Worm (Caenorhabditis elegans) whole organism, L4 larva: ENCODE data around the gene mrps-31.

Experiments used
- F44E2.7 ChIP-seq: fragments of 200-800 bp; sonication (Bioruptor generic); IDR thresholded peaks from 2 replicates; pipeline ENCODE4 v2.1.2; 2022; ENCODE audit warnings: missing genetic modification characterization, missing compliant biosample characterization
- F49E8.2 ChIP-seq: sonication (generic microtip); optimal IDR thresholded peaks from 2 replicates; lab custom pipeline; 2016; ENCODE audit warnings: missing compliant biosample characterization, mild to moderate bottlenecking, missing genetic modification characterization, borderline replicate concordance
- R02D3.7 ChIP-seq: fragments of 150-350 bp; sonication (generic microtip); optimal IDR thresholded peaks from 3 replicates; lab custom pipeline; 2014; ENCODE audit warnings: missing biosample characterization, missing genetic modification characterization
- Y48G9A.11 ChIP-seq: fragments of 200-800 bp; sonication (Bioruptor generic); IDR thresholded peaks from 2 replicates; pipeline ENCODE4 v1.3.6; 2022; ENCODE audit warnings: missing genetic modification reagents, missing genetic modification characterization, missing compliant biosample characterization
- ZK337.2 ChIP-seq: fragments of 200-800 bp; sonication (Bioruptor generic); IDR thresholded peaks from 2 replicates; pipeline ENCODE4 v1.3.6; 2022; ENCODE audit warnings: missing genetic modification reagents, missing genetic modification characterization, missing compliant biosample characterization
- ZK546.5 ChIP-seq, 2 experiments: sonication (generic microtip); optimal IDR thresholded peaks; 2 replicates each; lab custom pipeline; 2017; ENCODE audit warnings: missing biosample characterization in 2 of 2, missing genetic modification characterization in 2 of 2
- aha-1 ChIP-seq: fragments of 150-350 bp; peaks from one replicate; lab custom pipeline; 2014; ENCODE audit warnings: missing biosample characterization, missing genetic modification characterization
- ama-1 ChIP-seq: fragments of 150-350 bp; optimal IDR thresholded peaks from 2 replicates; lab custom pipeline; 2014; ENCODE audit warnings: inconsistent platforms, mixed read lengths
- arid-1 ChIP-seq: fragments of 200-800 bp; sonication (Bioruptor generic); conservative IDR thresholded peaks from 2 replicates; pipeline ENCODE4 v1.3.6; 2022; ENCODE audit warnings: missing genetic modification reagents, missing genetic modification characterization, missing compliant biosample characterization
- ceh-20 ChIP-seq: fragments of 200-800 bp; sonication (Bioruptor generic); IDR thresholded peaks from 2 replicates; pipeline ENCODE4 v1.3.6; 2022; ENCODE audit warnings: missing genetic modification reagents, missing genetic modification characterization, missing compliant biosample characterization
- ceh-28 ChIP-seq: fragments of 150-350 bp; optimal IDR thresholded peaks from 2 replicates; lab custom pipeline; 2014; ENCODE audit warnings: missing biosample characterization, missing genetic modification reagents, missing genetic modification characterization
- ceh-32 ChIP-seq: sonication (generic microtip); optimal IDR thresholded peaks from 2 replicates; lab custom pipeline; 2016; ENCODE audit warnings: mild to moderate bottlenecking, missing genetic modification characterization, missing compliant biosample characterization; ENCODE audit not compliant: poor library complexity
- daf-16 ChIP-seq, 3 experiments: sonication (generic microtip); optimal IDR thresholded peaks; 2 replicates each; lab custom pipeline; 2016 to 2017; ENCODE audit warnings: missing genetic modification characterization in 3 of 3, missing genetic modification reagents in 3 of 3, mild to moderate bottlenecking in 2 of 3, missing compliant biosample characterization in 2 of 3, missing biosample characterization in 1 of 3, moderate library complexity in 1 of 3
- daf-19 ChIP-seq: fragments of 200-800 bp; sonication (Bioruptor generic); conservative IDR thresholded peaks from 2 replicates; pipeline ENCODE4 v1.3.6; 2022; ENCODE audit warnings: missing genetic modification characterization, missing compliant biosample characterization
- dmd-6 ChIP-seq: fragments of 200-800 bp; sonication (Bioruptor generic); IDR thresholded peaks from 2 replicates; pipeline ENCODE4 v1.3.6; 2022; ENCODE audit warnings: missing genetic modification reagents, missing genetic modification characterization, missing compliant biosample characterization
- dmd-9 ChIP-seq: fragments of 200-800 bp; sonication (Bioruptor generic); IDR thresholded peaks from 2 replicates; pipeline ENCODE4 v1.3.6; 2022; ENCODE audit warnings: missing genetic modification reagents, missing genetic modification characterization, missing compliant biosample characterization
- dve-1 ChIP-seq: sonication (generic microtip); optimal IDR thresholded peaks from 2 replicates; lab custom pipeline; 2017; ENCODE audit warnings: antibody characterized with exemption, mild to moderate bottlenecking, missing genetic modification characterization, missing compliant biosample characterization; ENCODE audit not compliant: insufficient read depth
- hmg-1.1 ChIP-seq: fragments of 200-800 bp; sonication (Bioruptor generic); IDR thresholded peaks from 2 replicates; pipeline ENCODE4 v1.3.6; 2022; ENCODE audit warnings: missing genetic modification reagents, missing genetic modification characterization, missing compliant biosample characterization
- jun-1 ChIP-seq: fragments of 150-350 bp; optimal IDR thresholded peaks from 2 replicates; lab custom pipeline; 2014; ENCODE audit warnings: missing biosample characterization, missing genetic modification reagents, missing genetic modification characterization
- lim-7 ChIP-seq: fragments of 200-800 bp; sonication (Bioruptor generic); IDR thresholded peaks from 2 replicates; pipeline ENCODE4 v1.3.6; 2022; ENCODE audit warnings: missing genetic modification characterization, missing compliant biosample characterization
- lin-1 ChIP-seq: fragments of 200-800 bp; sonication (Bioruptor generic); IDR thresholded peaks from 2 replicates; pipeline ENCODE4 v1.3.6; 2022; ENCODE audit warnings: missing genetic modification reagents, missing genetic modification characterization, missing compliant biosample characterization
- lin-15B ChIP-seq: fragments of 150-350 bp; sonication (generic microtip); optimal IDR thresholded peaks from 3 replicates; lab custom pipeline; 2014; ENCODE audit warnings: missing biosample characterization, missing genetic modification characterization
- lin-38 ChIP-seq: fragments of 200-800 bp; sonication (Bioruptor generic); IDR thresholded peaks from 2 replicates; pipeline ENCODE4 v1.3.6; 2022; ENCODE audit warnings: missing genetic modification reagents, missing genetic modification characterization, missing compliant biosample characterization
- lin-39 ChIP-seq: fragments of 150-350 bp; optimal IDR thresholded peaks from 2 replicates; lab custom pipeline; 2014; ENCODE audit warnings: missing biosample characterization, missing genetic modification reagents, missing genetic modification characterization
- lir-3 ChIP-seq: sonication (generic microtip); optimal IDR thresholded peaks from 2 replicates; lab custom pipeline; 2016; ENCODE audit warnings: mild to moderate bottlenecking, missing genetic modification characterization, missing compliant biosample characterization
- madf-5 ChIP-seq, 2 experiments: fragments of 200-800 bp; sonication (Bioruptor generic); IDR thresholded peaks; 2 replicates each; pipeline ENCODE4 v1.3.6; 2022; ENCODE audit warnings: missing compliant biosample characterization in 2 of 2, missing genetic modification characterization in 2 of 2
- mdl-1 ChIP-seq, 2 experiments: fragments of 150-350 bp in 1 of 2; sonication (generic microtip) in 1 of 2; optimal IDR thresholded peaks; 2 replicates each; lab custom pipeline; 2014 to 2017; ENCODE audit warnings: missing biosample characterization in 2 of 2, missing genetic modification characterization in 2 of 2
- nhr-102 ChIP-seq: sonication (generic microtip); optimal IDR thresholded peaks from 2 replicates; lab custom pipeline; 2016; ENCODE audit warnings: mild to moderate bottlenecking, missing genetic modification characterization, moderate library complexity, missing compliant biosample characterization
- nhr-11 ChIP-seq: fragments of 150-350 bp; optimal IDR thresholded peaks from 2 replicates; lab custom pipeline; 2014; ENCODE audit warnings: missing biosample characterization, missing genetic modification characterization
- nhr-111 ChIP-seq: fragments of 200-800 bp; sonication (Bioruptor generic); optimal IDR thresholded peaks from 2 replicates; lab custom pipeline; 2018; ENCODE audit warnings: mild to moderate bottlenecking, missing genetic modification characterization, missing compliant biosample characterization
- nhr-25 ChIP-seq: sonication (generic microtip); optimal IDR thresholded peaks from 2 replicates; lab custom pipeline; 2017; ENCODE audit warnings: missing genetic modification characterization, mild to moderate bottlenecking, missing compliant biosample characterization, antibody characterized with exemption, moderate library complexity, borderline replicate concordance; ENCODE audit not compliant: insufficient read depth
- nhr-28 ChIP-seq: fragments of 150-350 bp; optimal IDR thresholded peaks from 2 replicates; lab custom pipeline; 2014; ENCODE audit warnings: missing biosample characterization, missing genetic modification characterization
- nhr-41 ChIP-seq: fragments of 200-800 bp; sonication (Bioruptor generic); IDR thresholded peaks from 2 replicates; pipeline ENCODE4 v1.3.6; 2022; ENCODE audit warnings: missing genetic modification reagents, missing genetic modification characterization, missing compliant biosample characterization
- nhr-48 ChIP-seq: sonication (generic microtip); optimal IDR thresholded peaks from 2 replicates; lab custom pipeline; 2016; ENCODE audit warnings: mild to moderate bottlenecking, missing genetic modification characterization, missing compliant biosample characterization
- nhr-6 ChIP-seq: fragments of 150-350 bp; optimal IDR thresholded peaks from 2 replicates; lab custom pipeline; 2014; ENCODE audit warnings: missing biosample characterization, missing genetic modification characterization
- php-3 ChIP-seq: fragments of 200-800 bp; sonication (Bioruptor generic); IDR thresholded peaks from 2 replicates; pipeline ENCODE4 v1.3.6; 2022; ENCODE audit warnings: missing genetic modification reagents, missing genetic modification characterization, missing compliant biosample characterization
- pqm-1 ChIP-seq: sonication (generic microtip); optimal IDR thresholded peaks from 2 replicates; lab custom pipeline; 2017; ENCODE audit warnings: missing biosample characterization, missing genetic modification characterization
- rbr-2 ChIP-seq: sonication (generic microtip); optimal IDR thresholded peaks from 2 replicates; lab custom pipeline; 2016; ENCODE audit warnings: missing genotype, missing genetic modification characterization, missing compliant biosample characterization
- set-16 ChIP-seq: fragments of 200-800 bp; sonication (Bioruptor generic); IDR thresholded peaks from 2 replicates; pipeline ENCODE4 v1.3.6; 2022; ENCODE audit warnings: missing genetic modification reagents, missing genetic modification characterization, missing compliant biosample characterization
- tra-1 ChIP-seq: fragments of 200-800 bp; sonication (Bioruptor generic); IDR thresholded peaks from 2 replicates; pipeline ENCODE4 v1.3.6; 2022; ENCODE audit warnings: missing genetic modification reagents, missing genetic modification characterization, missing compliant biosample characterization
- unc-130 ChIP-seq: sonication (generic microtip); optimal IDR thresholded peaks from 2 replicates; lab custom pipeline; 2016; ENCODE audit warnings: missing genetic modification reagents, missing genetic modification characterization, missing compliant biosample characterization
- unc-62 ChIP-seq, 3 experiments: fragments of 150-350 bp in 1 of 3; sonication (generic microtip); optimal IDR thresholded peaks in 2 of 3; peaks in 1 of 3; 1 replicate in 1 of 3; 2 replicates in 2 of 3; lab custom pipeline; 2014 to 2017; ENCODE audit warnings: missing biosample characterization in 3 of 3, missing genetic modification characterization in 3 of 3, missing genetic modification reagents in 3 of 3, missing genotype in 1 of 3
- vab-7 ChIP-seq: fragments of 200-800 bp; sonication (Bioruptor generic); IDR thresholded peaks from 2 replicates; pipeline ENCODE4 v1.3.6; 2022; ENCODE audit warnings: missing genetic modification reagents, missing genetic modification characterization, missing compliant biosample characterization
- zag-1 ChIP-seq: fragments of 150-350 bp; optimal IDR thresholded peaks from 2 replicates; lab custom pipeline; 2014; ENCODE audit warnings: missing biosample characterization, missing genetic modification characterization
- zfp-2 ChIP-seq: sonication (generic microtip); optimal IDR thresholded peaks from 2 replicates; lab custom pipeline; 2016; ENCODE audit warnings: mild to moderate bottlenecking, missing genetic modification characterization, missing compliant biosample characterization
- zfp-3 ChIP-seq: fragments of 200-800 bp; sonication (Bioruptor generic); conservative IDR thresholded peaks from 2 replicates; pipeline ENCODE4 v1.3.6; 2022; ENCODE audit warnings: missing genetic modification reagents, missing genetic modification characterization, missing compliant biosample characterization
- zip-2 ChIP-seq: fragments of 150-350 bp; optimal IDR thresholded peaks from 2 replicates; lab custom pipeline; 2014; ENCODE audit warnings: missing biosample characterization, missing genetic modification characterization
- ztf-11 ChIP-seq: fragments of 150-350 bp; optimal IDR thresholded peaks from 2 replicates; lab custom pipeline; 2014; ENCODE audit warnings: missing biosample characterization, missing genetic modification characterization

The mrps-31 gene

ce11 chrIII:3630337-3630736, at the start of gene mrps-31 (continued):
- TF ChIP-seq daf-16 (GFP tag; optimal IDR thresholded peaks at IDR 0.05; lab: Kevin White, UChicago): peak in 1 of 2 experiments; percentile 33
- TF ChIP-seq daf-16 (tag; optimal IDR thresholded peaks at IDR 0.05; lab: Kevin White, UChicago): peak; percentile 76
- TF ChIP-seq php-3 (GFP tag; lab: Robert Waterston, UW): no peak
- no peak for TF ChIP-seq jun-1 (tag; lab: Kevin White, UChicago)
- TF ChIP-seq mdl-1 (tag; optimal IDR thresholded peaks at IDR 0.05; lab: Kevin White, UChicago): peak in 1 of 2 experiments; percentile 21
- peak; percentile 89 for TF ChIP-seq Y48G9A.11 (GFP tag; lab: Robert Waterston, UW)
- TF ChIP-seq hmg-1.1 (GFP tag; lab: Robert Waterston, UW): no peak
- TF ChIP-seq ceh-28 (tag; lab: Kevin White, UChicago): no peak
- TF ChIP-seq lin-39 (tag; lab: Kevin White, UChicago): no peak
- TF ChIP-seq dmd-9 (GFP tag; lab: Robert Waterston, UW): no peak
- TF ChIP-seq daf-19 (GFP tag; lab: Robert Waterston, UW): no peak
- peak; percentile 12 for TF ChIP-seq nhr-102 (tag; lab: Kevin White, UChicago)
- no peak for TF ChIP-seq tra-1 (GFP tag; lab: Robert Waterston, UW)
- TF ChIP-seq dve-1 (tag; lab: Kevin White, UChicago): peak; percentile 91
- peak; percentile 93 for TF ChIP-seq dmd-6
- TF ChIP-seq zip-2 (tag; lab: Kevin White, UChicago): no peak
- TF ChIP-seq ZK337.2 (GFP tag; lab: Robert Waterston, UW): no peak
- TF ChIP-seq unc-130: no peak
- TF ChIP-seq pqm-1: peak; percentile 87
- TF ChIP-seq lin-15B (tag; lab: Kevin White, UChicago): no peak
- TF ChIP-seq nhr-48 (tag; lab: Kevin White, UChicago): peak; percentile 31
- TF ChIP-seq ZK546.5 (tag; optimal IDR thresholded peaks at IDR 0.05; lab: Kevin White, UChicago): no peak
- no peak for TF ChIP-seq nhr-11 (tag; lab: Kevin White, UChicago)
- TF ChIP-seq lin-1 (GFP tag; lab: Robert Waterston, UW): no peak
- no peak for TF ChIP-seq vab-7
- TF ChIP-seq ztf-11: no peak
- TF ChIP-seq ceh-32 (tag; lab: Kevin White, UChicago): no peak
- no peak for TF ChIP-seq ama-1 (lab: Kevin White, UChicago)
- no peak for TF ChIP-seq nhr-25 (tag; lab: Kevin White, UChicago)
- no peak for TF ChIP-seq zag-1
- TF ChIP-seq nhr-28: peak; percentile 84
- no peak for TF ChIP-seq ceh-20

DNA sequence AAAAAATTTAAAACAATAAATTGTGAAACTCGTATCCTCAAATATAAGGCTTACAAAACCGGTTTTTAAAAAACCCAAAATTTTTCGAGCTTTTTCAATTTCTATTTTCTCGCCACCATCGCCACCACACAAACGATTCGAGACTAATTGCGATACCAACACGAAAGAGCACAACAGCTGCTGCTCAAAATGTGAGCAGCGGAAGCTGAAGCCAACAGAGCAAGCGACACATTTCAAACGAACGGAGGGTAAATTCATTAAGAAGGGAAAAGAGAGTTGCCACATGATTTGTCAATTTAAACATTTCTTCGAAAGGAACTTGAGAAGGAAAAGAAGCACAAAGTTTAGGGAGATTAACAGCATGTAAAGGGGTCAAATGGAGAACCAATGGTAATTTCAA, 48.9 kb upstream of the mrps-31 start:
- no peak for TF ChIP-seq lin-1 (GFP tag; lab: Robert Waterston, UW)
- TF ChIP-seq zfp-2: no peak
- TF ChIP-seq unc-62 (GFP tag; optimal IDR thresholded peaks at IDR 0.05 in 1 of 2; lab: Kevin White, UChicago): peak in 1 of 2 experiments; percentile 94
- no peak for TF ChIP-seq unc-62 (tag; optimal IDR thresholded peaks at IDR 0.05; lab: Kevin White, UChicago)
- TF ChIP-seq, all 104 proteins: peak for 1

DNA sequence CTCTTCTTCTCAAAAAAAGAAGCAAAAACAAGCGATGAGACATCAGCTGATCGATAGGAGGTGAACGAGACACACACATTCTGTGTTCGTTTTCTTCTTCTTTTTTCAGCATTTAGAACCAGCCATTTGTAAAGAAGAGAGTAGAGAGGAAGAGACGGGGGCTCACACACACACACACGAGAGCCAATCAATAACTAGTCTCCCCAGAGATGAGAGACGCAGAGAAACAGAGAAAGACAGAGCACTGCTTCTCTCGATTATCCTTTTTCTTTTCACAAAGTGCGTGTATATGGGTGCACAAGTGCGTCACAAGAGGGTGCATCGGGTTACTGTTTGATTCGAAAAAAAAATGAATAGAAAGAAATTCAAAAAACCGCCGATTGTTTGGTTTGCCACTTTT, 47.2 kb upstream of the mrps-31 start:
- TF ChIP-seq nhr-28 (no peak), madf-5 (GFP tag; IDR thresholded peaks at IDR 0.05; lab: Robert Waterston, UW) (no peak), ztf-11 (no peak), aha-1 (peak; percentile 94), F49E8.2 (no peak), nhr-111 (GFP tag; lab: Kevin White, UChicago) (no peak), rbr-2 (tag; lab: Kevin White, UChicago) (peak; percentile 85), R02D3.7 (tag; lab: Kevin White, UChicago) (no peak), zfp-3 (GFP tag; lab: Robert Waterston, UW) (no peak), mdl-1 (tag; optimal IDR thresholded peaks at IDR 0.05; lab: Kevin White, UChicago) (peak in 1 of 2 experiments; percentile 56), ZK337.2 (GFP tag; lab: Robert Waterston, UW) (no peak), set-16 (no peak), nhr-41 (GFP tag; lab: Robert Waterston, UW) (no peak), F44E2.7 (GFP tag; lab: Robert Waterston, UW) (no peak), arid-1 (GFP tag; lab: Robert Waterston, UW) (no peak), zag-1 (no peak), lir-3 (tag; lab: Kevin White, UChicago) (no peak), nhr-6 (tag; lab: Kevin White, UChicago) (no peak), lim-7 (GFP tag; lab: Robert Waterston, UW) (no peak), lin-38 (GFP tag; lab: Robert Waterston, UW) (0 out of 2 replicates have a peak, but pooled peaks have one; percentile 18), nhr-11 (tag; lab: Kevin White, UChicago) (peak; percentile 32), php-3 (GFP tag; lab: Robert Waterston, UW) (no peak)
